Worm (Caenorhabditis elegans) whole organism, L4 larva: ENCODE measurements around the gene K02H11.4.
A peak's percentile ranks its signal among the peaks of the same experiment; 100 is the strongest.

Source experiments
- F49E8.2 ChIP-seq: sonication (generic microtip); optimal IDR thresholded peaks from 2 replicates; lab custom pipeline; 2016; ENCODE audit warnings: missing compliant biosample characterization, mild to moderate bottlenecking, missing genetic modification characterization, borderline replicate concordance
- T20F7.1 ChIP-seq: fragments of 200-800 bp; sonication (Bioruptor generic); optimal IDR thresholded peaks from 2 replicates; lab custom pipeline; 2018; ENCODE audit warnings: mild to moderate bottlenecking, missing genetic modification characterization, missing compliant biosample characterization
- Y5F2A.4 ChIP-seq: fragments of 200-800 bp; sonication (Bioruptor generic); optimal IDR thresholded peaks from 2 replicates; lab custom pipeline; 2018; ENCODE audit warnings: mild to moderate bottlenecking, missing genetic modification characterization, missing compliant biosample characterization
- aha-1 ChIP-seq: fragments of 150-350 bp; peaks from one replicate; lab custom pipeline; 2014; ENCODE audit warnings: missing biosample characterization, missing genetic modification characterization
- aly-2 ChIP-seq: sonication (generic microtip); optimal IDR thresholded peaks from 2 replicates; lab custom pipeline; 2018; ENCODE audit warnings: missing biosample characterization, missing genetic modification characterization
- arid-1 ChIP-seq: fragments of 200-800 bp; sonication (Bioruptor generic); conservative IDR thresholded peaks from 2 replicates; pipeline ENCODE4 v1.3.6; 2022; ENCODE audit warnings: missing genetic modification reagents, missing genetic modification characterization, missing compliant biosample characterization
- ceh-32 ChIP-seq: sonication (generic microtip); optimal IDR thresholded peaks from 2 replicates; lab custom pipeline; 2016; ENCODE audit warnings: mild to moderate bottlenecking, missing genetic modification characterization, missing compliant biosample characterization; ENCODE audit not compliant: poor library complexity
- daf-16 ChIP-seq, 3 experiments: sonication (generic microtip); optimal IDR thresholded peaks; 2 replicates each; lab custom pipeline; 2016 to 2017; ENCODE audit warnings: missing genetic modification characterization in 3 of 3, missing genetic modification reagents in 3 of 3, mild to moderate bottlenecking in 2 of 3, missing compliant biosample characterization in 2 of 3, missing biosample characterization in 1 of 3, moderate library complexity in 1 of 3
- dmd-9 ChIP-seq: fragments of 200-800 bp; sonication (Bioruptor generic); IDR thresholded peaks from 2 replicates; pipeline ENCODE4 v1.3.6; 2022; ENCODE audit warnings: missing genetic modification reagents, missing genetic modification characterization, missing compliant biosample characterization
- duxl-1 ChIP-seq: sonication (generic microtip); optimal IDR thresholded peaks from 2 replicates; lab custom pipeline; 2016; ENCODE audit warnings: mild to moderate bottlenecking, missing genetic modification characterization, moderate library complexity, missing compliant biosample characterization; ENCODE audit not compliant: poor library complexity
- egl-43 ChIP-seq: fragments of 200-800 bp; sonication (Bioruptor generic); IDR thresholded peaks from 2 replicates; pipeline ENCODE4 v1.3.6; 2022; ENCODE audit warnings: missing genetic modification reagents, missing genetic modification characterization, missing compliant biosample characterization
- nhr-11 ChIP-seq: fragments of 150-350 bp; optimal IDR thresholded peaks from 2 replicates; lab custom pipeline; 2014; ENCODE audit warnings: missing biosample characterization, missing genetic modification characterization
- nhr-76 ChIP-seq: fragments of 150-350 bp; optimal IDR thresholded peaks from 2 replicates; lab custom pipeline; 2014; ENCODE audit warnings: missing biosample characterization, missing genetic modification characterization
- set-16 ChIP-seq: fragments of 200-800 bp; sonication (Bioruptor generic); IDR thresholded peaks from 2 replicates; pipeline ENCODE4 v1.3.6; 2022; ENCODE audit warnings: missing genetic modification reagents, missing genetic modification characterization, missing compliant biosample characterization
- unc-39 ChIP-seq: sonication (generic microtip); optimal IDR thresholded peaks from 2 replicates; lab custom pipeline; 2017; ENCODE audit warnings: missing biosample characterization, missing genetic modification characterization

The K02H11.4 gene

DNA sequence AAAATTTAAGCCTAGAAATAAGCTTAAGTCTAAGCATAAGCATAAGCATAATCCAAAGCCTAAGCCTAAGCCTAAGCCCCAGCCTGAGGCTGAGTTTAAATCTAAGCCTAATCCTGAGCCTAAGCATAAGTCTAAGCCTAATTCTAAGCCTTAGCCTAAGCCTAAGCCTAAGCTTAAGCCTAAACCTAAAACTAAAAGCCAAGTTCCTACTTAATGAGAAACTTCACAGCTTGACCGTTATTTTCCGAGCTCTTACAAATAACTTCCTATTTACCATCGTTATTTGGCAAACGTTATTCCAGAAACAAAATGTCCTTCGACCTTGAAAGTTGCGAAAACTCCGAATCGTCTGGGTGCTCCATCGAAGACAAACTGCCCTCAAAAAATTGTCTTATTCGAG, 49.3 kb downstream of the K02H11.4 start, which contains the start of gene C38C3.4:
Gene C38C3.4, plus strand, starts transcription at position 301 of the 400 bp plus-strand sequence.
- TF ChIP-seq arid-1 (GFP tag; lab: Robert Waterston, UW) (no peak), Y5F2A.4 (GFP tag; lab: Kevin White, UChicago) (no peak), nhr-76 (tag; lab: Kevin White, UChicago) (no peak), set-16 (GFP tag; lab: Robert Waterston, UW) (no peak), ceh-32 (no peak), dmd-9 (GFP tag; lab: Robert Waterston, UW) (no peak), daf-16 (GFP tag; optimal IDR thresholded peaks at IDR 0.05; lab: Kevin White, UChicago) (no peak), daf-16 (tag; optimal IDR thresholded peaks at IDR 0.05; lab: Kevin White, UChicago) (no peak), duxl-1 (tag; lab: Kevin White, UChicago) (no peak), unc-39 (no peak), aly-2 (tag; lab: Kevin White, UChicago) (no peak)

DNA sequence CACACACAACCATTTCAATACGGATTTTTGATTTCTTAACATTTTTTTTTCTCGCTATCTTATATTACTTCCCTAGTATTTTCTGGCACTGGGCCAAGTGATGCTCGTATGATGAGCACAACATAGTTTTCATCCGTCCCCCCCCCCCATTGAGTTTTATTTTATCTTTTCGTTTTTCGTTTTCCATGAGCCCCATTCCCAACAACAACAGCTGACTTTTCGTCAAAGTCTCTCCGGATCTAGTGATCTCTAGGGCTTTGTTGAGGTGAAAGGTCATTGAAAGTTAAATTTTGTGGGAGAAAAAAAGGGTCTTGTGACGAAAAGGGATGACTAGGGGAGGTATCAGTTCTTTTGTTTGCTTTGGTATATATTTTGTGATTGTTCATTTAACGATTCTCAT, 50.2 kb downstream of the K02H11.4 start:
- TF ChIP-seq egl-43 (GFP tag; lab: Robert Waterston, UW): no peak
- no peak for TF ChIP-seq aha-1 (tag; lab: Kevin White, UChicago)
- TF ChIP-seq daf-16 (GFP tag; optimal IDR thresholded peaks at IDR 0.05; lab: Kevin White, UChicago): peak in 1 of 2 experiments; percentile 1
- TF ChIP-seq daf-16 (tag; optimal IDR thresholded peaks at IDR 0.05; lab: Kevin White, UChicago): no peak
- TF ChIP-seq F49E8.2 (tag; lab: Kevin White, UChicago): no peak
- TF ChIP-seq nhr-11: peak; percentile 39
- no peak for TF ChIP-seq T20F7.1 (GFP tag; lab: Kevin White, UChicago)
- no peak for TF ChIP-seq Y5F2A.4 (GFP tag; lab: Kevin White, UChicago)
